Worm (Caenorhabditis elegans): ENCODE data around the gene cct-5.

- TF ChIP-seq elt-2 (tag; optimal IDR thresholded peaks at IDR 0.05) (no peak), jun-1 (tag; optimal IDR thresholded peaks at IDR 0.05) (no peak)
Measured at ce11 chrIII:4498938-4499337, 9.0 kb downstream of the cct-5 start, which contains the start of the genes C07G2.5 and atf-7.

All from whole organism, L1 larva.